Worm (Caenorhabditis elegans) whole organism, midembryonic: ENCODE results near the gene srz-54.

Source experiments
- T22C8.4 ChIP-seq: fragments of 200-800 bp; sonication (Bioruptor generic); IDR thresholded peaks from 2 replicates; pipeline ENCODE4 v1.3.6; 2022; ENCODE audit warnings: missing genetic modification characterization, missing compliant biosample characterization
- klf-2 ChIP-seq: fragments of 200-800 bp; sonication (Bioruptor generic); conservative IDR thresholded peaks from 2 replicates; pipeline ENCODE4 v1.3.6; 2022; ENCODE audit warnings: missing genetic modification reagents, missing genetic modification characterization, missing compliant biosample characterization

DNA sequence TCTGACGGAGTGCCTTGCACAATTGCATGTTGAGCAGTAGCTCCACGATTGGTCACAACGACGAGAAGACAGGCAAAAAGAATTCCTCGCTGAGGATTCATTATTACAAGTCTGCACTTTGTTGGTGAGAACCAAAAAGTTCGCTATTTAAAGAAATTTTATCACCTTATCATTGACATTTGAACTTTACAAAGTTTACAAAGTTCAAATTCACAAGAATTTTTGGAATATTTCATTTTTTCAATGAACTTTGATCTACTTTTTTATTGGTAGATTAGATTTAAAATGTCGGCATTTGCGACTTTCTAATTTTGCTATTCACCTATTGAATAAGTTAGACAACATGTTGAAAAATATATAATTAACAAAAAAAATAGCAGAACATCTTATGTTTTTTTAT lies 45.8 kb downstream of the srz-54 start, which contains the start of gene F49H6.15:
- no peak for TF ChIP-seq klf-2 (GFP tag; lab: Robert Waterston, UW)
- no peak for TF ChIP-seq T22C8.4
